Fruit fly (Drosophila melanogaster): ENCODE data around the gene CG1503.

CG1503 gene

DNA sequence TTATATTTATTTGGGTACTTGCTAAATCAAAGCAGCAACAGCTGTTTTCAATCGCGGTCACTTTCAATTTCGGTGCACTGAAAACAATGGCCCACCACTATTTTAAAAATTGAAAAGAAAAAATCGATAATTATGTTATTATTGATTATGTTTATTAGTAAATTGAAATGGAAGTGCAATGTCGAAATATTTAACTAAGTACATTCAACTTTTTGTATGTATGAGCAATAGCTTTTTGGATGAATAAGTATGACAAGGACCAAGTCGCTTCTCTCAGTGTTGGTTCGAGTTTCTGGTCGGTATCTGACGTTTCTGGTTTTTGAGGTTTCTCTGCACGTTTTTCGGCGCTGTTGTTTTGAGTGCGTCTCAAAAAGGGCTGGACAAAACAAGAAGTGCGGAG is 18.0 kb upstream of the CG1503 start (continued):
- TF ChIP-seq stwl (tag; optimal IDR thresholded peaks at IDR 0.05) = no peak
- no peak for TF ChIP-seq eyg (GFP tag; optimal IDR thresholded peaks at IDR 0.05)
- TF ChIP-seq CG17186 (GFP tag; optimal IDR thresholded peaks at IDR 0.05) = no peak
- peak; percentile 53 to 61 for TF ChIP-seq chif (GFP tag; optimal IDR thresholded peaks at IDR 0.05)
- peak; percentile 17 for TF ChIP-seq CG3065 (GFP tag; optimal IDR thresholded peaks at IDR 0.05)
- TF ChIP-seq CG16779 (GFP tag; IDR thresholded peaks at IDR 0.05) = no peak
- peak; percentile 65 for TF ChIP-seq CG14441 (GFP tag; IDR thresholded peaks at IDR 0.05)
- TF ChIP-seq MBD-R2 (GFP tag; IDR thresholded peaks at IDR 0.05) = no peak; the same call in 1 of the 2 replicates
- TF ChIP-seq dimm (GFP tag; IDR thresholded peaks at IDR 0.05) = no peak
- TF ChIP-seq jigr1 (GFP tag; IDR thresholded peaks at IDR 0.05) = no peak
- no peak for TF ChIP-seq nerfin-1 (tag; optimal IDR thresholded peaks at IDR 0.05)
- TF ChIP-seq CG11695 (GFP tag; IDR thresholded peaks at IDR 0.05) = peak; percentile 74
- TF ChIP-seq esg (GFP tag; conservative IDR thresholded peaks at IDR 0.05) = peak; percentile 62
- TF ChIP-seq NfI (GFP tag; optimal IDR thresholded peaks at IDR 0.05) = peak; percentile 70
- no peak for TF ChIP-seq pros (GFP tag; optimal IDR thresholded peaks at IDR 0.05)
- TF ChIP-seq insv (GFP tag; optimal IDR thresholded peaks at IDR 0.05) = no peak
- TF ChIP-seq ase (GFP tag; IDR thresholded peaks at IDR 0.05) = peak; percentile 68; the same call in 2 of the 3 replicates
- no peak for TF ChIP-seq CkIIα-i1 (GFP tag; IDR thresholded peaks at IDR 0.05)
- TF ChIP-seq CG7987 (GFP tag; optimal IDR thresholded peaks at IDR 0.05) = no peak
- no peak for TF ChIP-seq toy (GFP tag; IDR thresholded peaks at IDR 0.05)
- TF ChIP-seq Sox100B (GFP tag; optimal IDR thresholded peaks at IDR 0.05) = peak; percentile 69
- no peak for TF ChIP-seq dan (GFP tag; IDR thresholded peaks at IDR 0.05)
- peak; percentile 87 for TF ChIP-seq unpg (GFP tag; optimal IDR thresholded peaks at IDR 0.05)
- no peak; the same call in 1 of the 2 replicates for TF ChIP-seq vvl (GFP tag; IDR thresholded peaks at IDR 0.05)
- peak; percentile 65 for TF ChIP-seq Hmr (GFP tag; optimal IDR thresholded peaks at IDR 0.05)
- peak; percentile 63 for TF ChIP-seq CG10654 (GFP tag; optimal IDR thresholded peaks at IDR 0.05)
- TF ChIP-seq Tbp (GFP tag; optimal IDR thresholded peaks at IDR 0.05) = no peak
- no peak for TF ChIP-seq CG14965 (GFP tag; optimal IDR thresholded peaks at IDR 0.05; ENCODE audit: borderline replicate concordance)
- TF ChIP-seq maf-S (GFP tag; optimal IDR thresholded peaks at IDR 0.05) = peak; percentile 11
- TF ChIP-seq CG17385 (GFP tag; optimal IDR thresholded peaks at IDR 0.05) = peak; percentile 65
- TF ChIP-seq hb (GFP tag; IDR thresholded peaks at IDR 0.05; ENCODE audit: partially characterized antibody) = no peak
- peak; percentile 35 for TF ChIP-seq CG8281 (tag; optimal IDR thresholded peaks at IDR 0.05)
- TF ChIP-seq ab (GFP tag; optimal IDR thresholded peaks at IDR 0.05) = no peak
- no peak for TF ChIP-seq knrl (GFP tag; IDR thresholded peaks at IDR 0.05; ENCODE audit: partially characterized antibody)
- TF ChIP-seq CG30431 (GFP tag; optimal IDR thresholded peaks at IDR 0.05) = peak; percentile 30
- no peak for TF ChIP-seq pan (optimal IDR thresholded peaks at IDR 0.05)
- peak in 1 of 2 experiments; percentile 73 for TF ChIP-seq pan (GFP tag; optimal IDR thresholded peaks at IDR 0.05 in 1 of 2, IDR thresholded peaks at IDR 0.05 in 1 of 2)
- TF ChIP-seq Fer1 (GFP tag; optimal IDR thresholded peaks at IDR 0.05) = no peak
- TF ChIP-seq tgo (GFP tag; IDR thresholded peaks at IDR 0.05) = peak; percentile 71
- no peak for TF ChIP-seq CG11398 (GFP tag; optimal IDR thresholded peaks at IDR 0.05)
- no peak for TF ChIP-seq unc-4 (GFP tag; IDR thresholded peaks at IDR 0.05; ENCODE audit: partially characterized antibody)
- TF ChIP-seq Hey (tag; optimal IDR thresholded peaks at IDR 0.05) = no peak
- TF ChIP-seq HLHmδ (GFP tag; optimal IDR thresholded peaks at IDR 0.05) = no peak
- peak; percentile 48; the same call in 1 of the 2 replicates for TF ChIP-seq CG7372 (GFP tag; IDR thresholded peaks at IDR 0.05)
- no peak for TF ChIP-seq CG5180 (GFP tag; optimal IDR thresholded peaks at IDR 0.05)
- TF ChIP-seq GATAe (GFP tag; conservative IDR thresholded peaks at IDR 0.05) = no peak
- TF ChIP-seq Camta (GFP tag; optimal IDR thresholded peaks at IDR 0.05) = peak; percentile 50
- TF ChIP-seq CG7786 (GFP tag; optimal IDR thresholded peaks at IDR 0.05) = peak; percentile 18
- no peak; the same call in 1 of the 2 replicates for TF ChIP-seq CG32767 (GFP tag; IDR thresholded peaks at IDR 0.05)
- no peak for TF ChIP-seq ash1 (GFP tag; optimal IDR thresholded peaks at IDR 0.05)
- TF ChIP-seq CG10147 (GFP tag; optimal IDR thresholded peaks at IDR 0.05) = peak; percentile 64
